Worm (Caenorhabditis elegans) whole organism, L4 larva: ENCODE results near the gene C10A4.2.

ENCODE experiments used
- lin-15B ChIP-seq: fragments of 150-350 bp; sonication (generic microtip); optimal IDR thresholded peaks from 3 replicates; lab custom pipeline; 2014; ENCODE audit warnings: missing biosample characterization, missing genetic modification characterization
- zip-11 ChIP-seq: fragments of 200-800 bp; sonication (Bioruptor generic); IDR thresholded peaks from 2 replicates; pipeline ENCODE4 v1.3.6; 2022; ENCODE audit warnings: missing genetic modification characterization, missing compliant biosample characterization

DNA sequence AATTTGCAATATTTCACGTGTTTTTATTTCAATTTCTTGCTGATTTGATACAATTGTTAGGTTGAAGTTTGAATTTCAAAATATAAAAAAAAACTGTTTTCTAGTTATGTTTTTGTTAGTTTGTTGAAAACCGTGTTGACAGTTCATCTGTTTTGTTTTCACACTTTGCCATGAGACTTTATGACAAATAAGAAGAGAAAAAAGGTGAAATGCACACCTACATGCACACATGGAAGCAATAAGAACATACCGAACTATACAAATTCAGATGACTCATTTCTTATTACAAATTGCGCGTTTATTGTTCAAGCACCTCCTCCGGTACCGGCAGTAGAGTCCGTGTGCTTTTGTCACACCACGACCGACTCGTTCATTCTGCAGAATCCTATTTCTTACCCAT is 10.5 kb downstream of the C10A4.2 start, which contains the start of gene C10A4.9:
- TF ChIP-seq lin-15B (no peak), zip-11 (GFP tag; lab: Robert Waterston, UW) (no peak)
